Worm (Caenorhabditis elegans): Measurements from ENCODE around the gene H11E01.2.

DNA sequence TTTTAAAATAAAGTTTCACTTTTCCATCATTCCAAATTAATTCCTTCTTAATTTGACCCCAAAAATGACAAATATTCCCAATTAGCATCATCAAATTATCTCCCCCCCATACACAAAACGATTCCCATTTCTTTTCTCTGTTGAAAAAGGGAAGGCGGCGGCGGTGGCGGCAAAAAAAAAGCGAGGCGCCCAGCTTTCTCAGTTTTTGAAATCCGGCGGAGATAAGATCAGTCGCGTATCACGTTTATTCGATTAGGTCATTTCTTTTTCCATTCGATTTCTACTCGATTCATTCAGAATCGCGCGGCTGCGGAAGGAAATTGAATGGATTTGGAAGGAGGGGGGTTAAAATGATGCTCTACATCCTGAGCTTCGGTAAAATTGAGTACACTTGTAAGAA is 36.9 kb upstream of the H11E01.2 start:
- TF ChIP-seq W03F9.2 (tag; optimal IDR thresholded peaks at IDR 0.05), result no peak
- no peak for TF ChIP-seq dao-5 (tag; optimal IDR thresholded peaks at IDR 0.05)
